Fruit fly (Drosophila melanogaster) whole organism, embryonic: Measurements from ENCODE around the gene CG33932.
A peak's percentile ranks its signal among the peaks of the same experiment; 100 is the strongest.

Experiments
- Ada2b ChIP-seq: fragments of 200-800 bp; sonication (Bioruptor generic); IDR thresholded peaks from 2 replicates; pipeline ENCODE4 v1.3.6; 2022; ENCODE audit warnings: missing biosample characterization, missing genetic modification characterization
- Awh ChIP-seq: fragments of 200-800 bp; sonication (Bioruptor generic); IDR thresholded peaks from 2 replicates; pipeline ENCODE4, ENCODE4 v1.3.6; 2022; ENCODE audit warnings: missing biosample characterization, missing genetic modification characterization
- B-H1 ChIP-seq: fragments of 200-800 bp; sonication (Bioruptor generic); IDR thresholded peaks from 3 replicates; pipeline ENCODE4 v1.3.6; 2022; ENCODE audit warnings: missing biosample characterization, missing genetic modification characterization
- C15 ChIP-seq: fragments of 200-800 bp; sonication (Bioruptor generic); IDR thresholded peaks from 3 replicates; pipeline ENCODE4 v1.3.6; 2022; ENCODE audit warnings: missing biosample characterization, missing genetic modification characterization
- CG11456 ChIP-seq: fragments of 200-800 bp; sonication (Bioruptor generic); IDR thresholded peaks from 3 replicates; pipeline ENCODE4 v1.3.6; 2022; ENCODE audit warnings: missing biosample characterization, missing genetic modification characterization
- CG11504 ChIP-seq: fragments of 200-800 bp; sonication (Bioruptor generic); optimal IDR thresholded peaks from 3 replicates; lab custom pipeline; 2019; ENCODE audit warnings: missing biosample characterization, mild to moderate bottlenecking, missing genetic modification characterization, moderate library complexity
- CG11560 ChIP-seq: fragments of 200-800 bp; sonication (Bioruptor generic); IDR thresholded peaks from 3 replicates; pipeline ENCODE4 v1.3.6; 2022; ENCODE audit warnings: missing biosample characterization, missing genetic modification characterization
- CG11695 ChIP-seq: fragments of 200-800 bp; sonication (Bioruptor generic); IDR thresholded peaks from 3 replicates; pipeline ENCODE4 v1.3.6; 2022; ENCODE audit warnings: missing biosample characterization, missing genetic modification characterization
- CG13123 ChIP-seq: fragments of 200-800 bp; sonication (Bioruptor generic); optimal IDR thresholded peaks from 2 replicates; lab custom pipeline; 2016; ENCODE audit warnings: missing biosample characterization, missing genetic modification characterization
- CG14441 ChIP-seq: fragments of 200-800 bp; sonication (Bioruptor generic); IDR thresholded peaks from 2 replicates; pipeline ENCODE4 v1.3.6; 2022; ENCODE audit warnings: missing biosample characterization, missing genetic modification characterization
- CG14710 ChIP-seq: fragments of 200-800 bp; sonication (Bioruptor generic); optimal IDR thresholded peaks from 3 replicates; lab custom pipeline; 2019; ENCODE audit warnings: missing biosample characterization, mild to moderate bottlenecking, missing genetic modification characterization, moderate library complexity
- CG1529 ChIP-seq: fragments of 200-800 bp; sonication (Bioruptor generic); optimal IDR thresholded peaks from 3 replicates; lab custom pipeline; 2018; ENCODE audit warnings: missing biosample characterization, missing genetic modification characterization
- CG16813 ChIP-seq: fragments of 200-800 bp; sonication (Bioruptor generic); IDR thresholded peaks from 3 replicates; pipeline ENCODE4 v1.3.6; 2022; ENCODE audit warnings: missing biosample characterization, missing genetic modification characterization; ENCODE audit not compliant: partially characterized antibody
- CG32532 ChIP-seq: fragments of 200-800 bp; sonication (Bioruptor generic); IDR thresholded peaks from 2 replicates; pipeline ENCODE4 v1.3.6; 2022; ENCODE audit warnings: missing biosample characterization, missing genetic modification characterization
- CG3281 ChIP-seq: fragments of 200-800 bp; sonication (Bioruptor generic); optimal IDR thresholded peaks from 3 replicates; lab custom pipeline; 2017; ENCODE audit warnings: missing biosample characterization, mild to moderate bottlenecking, missing genetic modification characterization
- CG3726 ChIP-seq: fragments of 200-800 bp; sonication (Bioruptor generic); IDR thresholded peaks from 3 replicates; pipeline ENCODE4, ENCODE4 v1.3.6; 2022; ENCODE audit warnings: missing biosample characterization, missing genetic modification characterization
- CG6654 ChIP-seq: fragments of 200-800 bp; sonication (Bioruptor generic); optimal IDR thresholded peaks from 2 replicates; lab custom pipeline; 2017; ENCODE audit warnings: missing biosample characterization, mild to moderate bottlenecking, missing genetic modification characterization
- CG7357 ChIP-seq: fragments of 200-800 bp; sonication (Bioruptor generic); IDR thresholded peaks from 3 replicates; pipeline ENCODE4 v1.3.6; 2022; ENCODE audit warnings: missing biosample characterization, missing genetic modification characterization
- CG7745 ChIP-seq: fragments of 200-800 bp; sonication (Bioruptor generic); optimal IDR thresholded peaks from 2 replicates; lab custom pipeline; 2018; ENCODE audit warnings: missing biosample characterization, mild to moderate bottlenecking, missing genetic modification characterization, moderate library complexity
- CG8478 ChIP-seq: fragments of >200 bp; optimal IDR thresholded peaks from 2 replicates; lab custom pipeline; 2018
- CG9215 ChIP-seq: fragments of 200-800 bp; sonication (Bioruptor generic); IDR thresholded peaks from 2 replicates; pipeline ENCODE4 v1.3.6; 2022; ENCODE audit warnings: missing biosample characterization, missing genetic modification characterization
- CG9932 ChIP-seq: fragments of 200-800 bp; sonication (Bioruptor generic); IDR thresholded peaks from 2 replicates; pipeline ENCODE4 v1.3.6; 2022; ENCODE audit warnings: missing biosample characterization, missing genetic modification characterization
- D ChIP-seq, 2 experiments: fragments of 200-800 bp in 1 of 2; fragments of >200 bp in 1 of 2; sonication (Bioruptor generic) in 1 of 2; optimal IDR thresholded peaks; 2 replicates in 1 of 2; 3 replicates in 1 of 2; lab custom pipeline; 2017; ENCODE audit warnings: mild to moderate bottlenecking in 1 of 2, missing biosample characterization in 1 of 2, missing genetic modification characterization in 1 of 2, missing genetic modification reagents in 1 of 2
- Dref ChIP-seq: fragments of 200-800 bp; sonication (Bioruptor generic); IDR thresholded peaks from 2 replicates; pipeline ENCODE4 v1.3.6; 2022; ENCODE audit warnings: missing biosample characterization, missing genetic modification characterization
- Fer3 ChIP-seq: fragments of 200-800 bp; sonication (Bioruptor generic); optimal IDR thresholded peaks from 2 replicates; lab custom pipeline; 2018; ENCODE audit warnings: missing biosample characterization, mild to moderate bottlenecking, missing genetic modification characterization, moderate library complexity
- Gug ChIP-seq: fragments of 200-800 bp; sonication (Bioruptor generic); IDR thresholded peaks from 4 replicates; pipeline ENCODE4 v1.3.6; 2022; ENCODE audit warnings: missing biosample characterization, missing genetic modification characterization
- Hr78 ChIP-seq, 2 experiments: fragments of 200-800 bp in 1 of 2; fragments of >200 bp in 1 of 2; sonication (Bioruptor generic) in 1 of 2; optimal IDR thresholded peaks; 2 replicates each; lab custom pipeline; 2017 to 2019; ENCODE audit warnings: missing biosample characterization in 2 of 2, missing genetic modification characterization in 2 of 2, mild to moderate bottlenecking in 1 of 2, moderate library complexity in 1 of 2
- MBD-R2 ChIP-seq: fragments of 200-800 bp; sonication (Bioruptor generic); IDR thresholded peaks from 2 replicates; pipeline ENCODE4 v1.3.6; 2022; ENCODE audit warnings: missing biosample characterization, missing genetic modification characterization
- MESR4 ChIP-seq: fragments of 200-800 bp; sonication (Bioruptor generic); optimal IDR thresholded peaks from 2 replicates; lab custom pipeline; 2018; ENCODE audit warnings: missing biosample characterization, mild to moderate bottlenecking, missing genetic modification characterization, moderate library complexity
- Med ChIP-seq: fragments of 200-800 bp; sonication (Bioruptor generic); peaks from one replicate; lab custom pipeline; 2016; ENCODE audit warnings: missing biosample characterization, missing genetic modification characterization, mild to moderate bottlenecking, inconsistent platforms, moderate library complexity
- NfI ChIP-seq: fragments of 200-800 bp; sonication (Bioruptor generic); optimal IDR thresholded peaks from 3 replicates; lab custom pipeline; 2018; ENCODE audit warnings: missing biosample characterization, mild to moderate bottlenecking, missing genetic modification characterization, moderate library complexity
- Oaz ChIP-seq: fragments of 200-800 bp; sonication (Bioruptor generic); IDR thresholded peaks from 2 replicates; pipeline ENCODE4 v1.3.6; 2022; ENCODE audit warnings: missing biosample characterization, missing genetic modification characterization
- Scr ChIP-seq: fragments of 200-800 bp; sonication (Bioruptor generic); IDR thresholded peaks from 2 replicates; pipeline ENCODE4 v1.3.6; 2022; ENCODE audit warnings: missing biosample characterization, missing genetic modification characterization; ENCODE audit not compliant: partially characterized antibody
- Sox102F ChIP-seq: fragments of 200-800 bp; sonication (Bioruptor generic); optimal IDR thresholded peaks from 2 replicates; lab custom pipeline; 2018; ENCODE audit warnings: missing biosample characterization, mild to moderate bottlenecking, missing genetic modification characterization, moderate library complexity
- Spps ChIP-seq: fragments of 200-800 bp; sonication (Bioruptor generic); optimal IDR thresholded peaks from 2 replicates; lab custom pipeline; 2018; ENCODE audit warnings: missing biosample characterization, mild to moderate bottlenecking, missing genetic modification characterization
- Taf1 ChIP-seq: fragments of 200-800 bp; sonication (Bioruptor generic); IDR thresholded peaks from 2 replicates; pipeline ENCODE4 v1.3.6; 2022; ENCODE audit warnings: missing biosample characterization, missing genetic modification characterization
- al ChIP-seq: fragments of 200-800 bp; sonication (Bioruptor generic); IDR thresholded peaks from 2 replicates; pipeline ENCODE4 v1.3.6; 2022; ENCODE audit warnings: missing biosample characterization, missing genetic modification characterization
- bab2 ChIP-seq: fragments of 200-800 bp; sonication (Bioruptor generic); optimal IDR thresholded peaks from 2 replicates; lab custom pipeline; 2016; ENCODE audit warnings: missing biosample characterization, missing genetic modification characterization
- ci ChIP-seq: fragments of 200-800 bp; sonication (Bioruptor generic); IDR thresholded peaks from 3 replicates; pipeline ENCODE4 v1.3.6; 2022; ENCODE audit warnings: missing biosample characterization, missing genetic modification characterization
- emc ChIP-seq: fragments of 200-800 bp; sonication (Bioruptor generic); optimal IDR thresholded peaks from 2 replicates; lab custom pipeline; 2016; ENCODE audit warnings: missing biosample characterization, missing genetic modification characterization
- ham ChIP-seq: fragments of 200-800 bp; sonication (Bioruptor generic); IDR thresholded peaks from 2 replicates; pipeline ENCODE4 v1.3.6; 2022; ENCODE audit warnings: missing biosample characterization, missing genetic modification characterization
- kah ChIP-seq: fragments of 200-800 bp; sonication (Bioruptor generic); optimal IDR thresholded peaks from 2 replicates; lab custom pipeline; 2018; ENCODE audit warnings: missing biosample characterization, mild to moderate bottlenecking, missing genetic modification characterization
- lov ChIP-seq, 2 experiments: fragments of 200-800 bp in 1 of 2; fragments of >200 bp in 1 of 2; sonication (Bioruptor generic) in 1 of 2; IDR thresholded peaks in 1 of 2; optimal IDR thresholded peaks in 1 of 2; 2 replicates in 1 of 2; 3 replicates in 1 of 2; pipeline versions ENCODE4 v1.3.6 to Lab custom; 2017 to 2022; ENCODE audit warnings: missing biosample characterization in 1 of 2, missing genetic modification characterization in 1 of 2
- p53 ChIP-seq: fragments of 200-800 bp; sonication (Bioruptor generic); optimal IDR thresholded peaks from 2 replicates; lab custom pipeline; 2016; ENCODE audit warnings: missing biosample characterization, missing genetic modification characterization
- schlank ChIP-seq: fragments of 200-800 bp; sonication (Bioruptor generic); optimal IDR thresholded peaks from 2 replicates; lab custom pipeline; 2018; ENCODE audit warnings: missing biosample characterization, mild to moderate bottlenecking, missing genetic modification characterization
- sisA ChIP-seq: fragments of 200-800 bp; sonication (Bioruptor generic); IDR thresholded peaks from 2 replicates; pipeline ENCODE4 v1.3.6; 2022; ENCODE audit warnings: missing biosample characterization, missing genetic modification characterization
- vnd ChIP-seq: fragments of 200-800 bp; sonication (Bioruptor generic); IDR thresholded peaks from 3 replicates; pipeline ENCODE4 v1.3.6; 2022; ENCODE audit warnings: missing biosample characterization, missing genetic modification characterization; ENCODE audit not compliant: partially characterized antibody
- vvl ChIP-seq: fragments of 200-800 bp; sonication (Bioruptor generic); IDR thresholded peaks from 2 replicates; pipeline ENCODE4 v1.3.6; 2022; ENCODE audit warnings: missing biosample characterization, missing genetic modification characterization
- zfh1 ChIP-seq: fragments of 200-800 bp; sonication (Bioruptor generic); IDR thresholded peaks from 3 replicates; pipeline ENCODE4 v1.3.6; 2022; ENCODE audit warnings: missing biosample characterization, missing genetic modification characterization

The CG33932 gene

dm6 chrX:19694792-19695558 lies 49.3 kb upstream of the CG33932 start, which contains the start of gene CG14229 (continued):
- TF ChIP-seq CG7357 (no peak), ci (GFP tag; lab: Robert Waterston, UW) (no peak), p53 (GFP tag; lab: Kevin White, UChicago) (no peak), kah (GFP tag; lab: Kevin White, UChicago) (no peak), B-H1 (GFP tag; lab: Robert Waterston, UW) (no peak), CG14441 (GFP tag; lab: Robert Waterston, UW) (no peak), vvl (GFP tag; lab: Robert Waterston, UW) (peak; percentile 23; the same call in 1 of the 2 replicates), Taf1 (no peak), CG14710 (peak; percentile 23), zfh1 (GFP tag; lab: Robert Waterston, UW) (peak; percentile 15; the same call in 1 of the 3 replicates), CG13123 (GFP tag; lab: Kevin White, UChicago) (no peak), Oaz (GFP tag; lab: Robert Waterston, UW) (no peak), CG9215 (GFP tag; lab: Robert Waterston, UW) (peak; percentile 43), lov (optimal IDR thresholded peaks at IDR 0.05; lab: Kevin White, UChicago) (no peak), lov (GFP tag; IDR thresholded peaks at IDR 0.05; lab: Robert Waterston, UW) (no peak), al (GFP tag; lab: Robert Waterston, UW) (peak; percentile 27; the same call in 1 of the 2 replicates), Spps (tag; lab: Kevin White, UChicago) (no peak), CG16813 (no peak), CG11695 (GFP tag; lab: Robert Waterston, UW) (peak; percentile 53; the same call in 1 of the 3 replicates), CG1529 (GFP tag; lab: Kevin White, UChicago) (no peak), Scr (GFP tag; lab: Robert Waterston, UW) (peak; percentile 37; the same call in 1 of the 2 replicates), CG11560 (no peak), emc (no peak), CG11504 (tag; lab: Kevin White, UChicago) (peak; percentile 23), CG9932 (GFP tag; lab: Robert Waterston, UW) (peak; percentile 31; the same call in 1 of the 2 replicates), Sox102F (peak; percentile 10), CG6654 (GFP tag; lab: Kevin White, UChicago) (no peak), Fer3 (no peak), Dref (0 out of 2 replicates have a peak, but pooled peaks have one; percentile 15), D (optimal IDR thresholded peaks at IDR 0.05; lab: Kevin White, UChicago) (no peak), D (GFP tag; optimal IDR thresholded peaks at IDR 0.05; lab: Kevin White, UChicago) (no peak), CG7745 (tag; lab: Kevin White, UChicago) (no peak), Ada2b (peak; percentile 42; the same call in 1 of the 2 replicates), C15 (GFP tag; lab: Robert Waterston, UW) (no peak), MBD-R2 (GFP tag; lab: Robert Waterston, UW) (peak; percentile 54), bab2 (no peak), NfI (GFP tag; lab: Kevin White, UChicago) (no peak), ham (no peak), CG3726 (GFP tag; lab: Robert Waterston, UW) (no peak), Med (GFP tag; lab: Kevin White, UChicago) (peak; percentile 48), vnd (no peak), Awh (GFP tag; lab: Robert Waterston, UW) (0 out of 2 replicates have a peak, but pooled peaks have one; percentile 24), CG32532 (GFP tag; lab: Robert Waterston, UW) (peak; percentile 39; the same call in 1 of the 2 replicates), schlank (tag; lab: Kevin White, UChicago) (no peak), Hr78 (GFP tag; optimal IDR thresholded peaks at IDR 0.05; lab: Kevin White, UChicago) (no peak), CG3281 (GFP tag; lab: Kevin White, UChicago) (peak; percentile 3), CG8478 (no peak), CG11456 (no peak), MESR4 (GFP tag; lab: Kevin White, UChicago) (peak; percentile 30), Gug (GFP tag; lab: Robert Waterston, UW) (no peak), sisA (GFP tag; lab: Robert Waterston, UW) (peak; percentile 44)
